Worm (Caenorhabditis elegans) whole organism, L4 larva: Measurements from ENCODE around the gene H04J21.1.

Experiments
- F44E2.7 ChIP-seq: fragments of 200-800 bp; sonication (Bioruptor generic); IDR thresholded peaks from 2 replicates; pipeline ENCODE4 v2.1.2; 2022; ENCODE audit warnings: missing genetic modification characterization, missing compliant biosample characterization
- R02D3.7 ChIP-seq: fragments of 150-350 bp; sonication (generic microtip); optimal IDR thresholded peaks from 3 replicates; lab custom pipeline; 2014; ENCODE audit warnings: missing biosample characterization, missing genetic modification characterization
- T26A8.4 ChIP-seq: fragments of 200-800 bp; sonication (Bioruptor generic); IDR thresholded peaks from 2 replicates; pipeline ENCODE4 v1.3.6; 2022; ENCODE audit warnings: missing genetic modification characterization, missing compliant biosample characterization
- Y75B8A.6 ChIP-seq: fragments of 200-800 bp; sonication (Bioruptor generic); IDR thresholded peaks from 2 replicates; pipeline ENCODE4 v1.3.6; 2022; ENCODE audit warnings: missing genetic modification reagents, missing genetic modification characterization, missing compliant biosample characterization
- ZK337.2 ChIP-seq: fragments of 200-800 bp; sonication (Bioruptor generic); IDR thresholded peaks from 2 replicates; pipeline ENCODE4 v1.3.6; 2022; ENCODE audit warnings: missing genetic modification reagents, missing genetic modification characterization, missing compliant biosample characterization
- aha-1 ChIP-seq: fragments of 150-350 bp; peaks from one replicate; lab custom pipeline; 2014; ENCODE audit warnings: missing biosample characterization, missing genetic modification characterization
- aly-2 ChIP-seq: sonication (generic microtip); optimal IDR thresholded peaks from 2 replicates; lab custom pipeline; 2018; ENCODE audit warnings: missing biosample characterization, missing genetic modification characterization
- arid-1 ChIP-seq: fragments of 200-800 bp; sonication (Bioruptor generic); conservative IDR thresholded peaks from 2 replicates; pipeline ENCODE4 v1.3.6; 2022; ENCODE audit warnings: missing genetic modification reagents, missing genetic modification characterization, missing compliant biosample characterization
- ceh-28 ChIP-seq: fragments of 150-350 bp; optimal IDR thresholded peaks from 2 replicates; lab custom pipeline; 2014; ENCODE audit warnings: missing biosample characterization, missing genetic modification reagents, missing genetic modification characterization
- ceh-44 ChIP-seq: fragments of 200-800 bp; sonication (Bioruptor generic); IDR thresholded peaks from 2 replicates; pipeline ENCODE4 v1.3.6; 2022; ENCODE audit warnings: missing genetic modification reagents, missing genetic modification characterization, missing compliant biosample characterization
- daf-16 ChIP-seq, 3 experiments: sonication (generic microtip); optimal IDR thresholded peaks; 2 replicates each; lab custom pipeline; 2016 to 2017; ENCODE audit warnings: missing genetic modification characterization in 3 of 3, missing genetic modification reagents in 3 of 3, mild to moderate bottlenecking in 2 of 3, missing compliant biosample characterization in 2 of 3, missing biosample characterization in 1 of 3, moderate library complexity in 1 of 3
- dmd-9 ChIP-seq: fragments of 200-800 bp; sonication (Bioruptor generic); IDR thresholded peaks from 2 replicates; pipeline ENCODE4 v1.3.6; 2022; ENCODE audit warnings: missing genetic modification reagents, missing genetic modification characterization, missing compliant biosample characterization
- duxl-1 ChIP-seq: sonication (generic microtip); optimal IDR thresholded peaks from 2 replicates; lab custom pipeline; 2016; ENCODE audit warnings: mild to moderate bottlenecking, missing genetic modification characterization, moderate library complexity, missing compliant biosample characterization; ENCODE audit not compliant: poor library complexity
- egl-27 ChIP-seq: sonication (generic microtip); optimal IDR thresholded peaks from 3 replicates; lab custom pipeline; 2017; ENCODE audit warnings: missing biosample characterization, missing genetic modification reagents, missing genetic modification characterization
- egl-43 ChIP-seq: fragments of 200-800 bp; sonication (Bioruptor generic); IDR thresholded peaks from 2 replicates; pipeline ENCODE4 v1.3.6; 2022; ENCODE audit warnings: missing genetic modification reagents, missing genetic modification characterization, missing compliant biosample characterization
- gei-8 ChIP-seq: fragments of 200-800 bp; sonication (Bioruptor generic); optimal IDR thresholded peaks from 2 replicates; lab custom pipeline; 2018; ENCODE audit warnings: mild to moderate bottlenecking, missing genetic modification characterization, missing compliant biosample characterization
- hlh-11 ChIP-seq: fragments of 200-800 bp; sonication (Bioruptor generic); optimal IDR thresholded peaks from 2 replicates; lab custom pipeline; 2018; ENCODE audit warnings: mild to moderate bottlenecking, missing genetic modification characterization, missing compliant biosample characterization
- hlh-30 ChIP-seq: sonication (generic microtip); optimal IDR thresholded peaks from 2 replicates; lab custom pipeline; 2017; ENCODE audit warnings: antibody characterized with exemption, mild to moderate bottlenecking, missing genetic modification characterization, missing compliant biosample characterization; ENCODE audit not compliant: insufficient read depth
- hmg-1.1 ChIP-seq: fragments of 200-800 bp; sonication (Bioruptor generic); IDR thresholded peaks from 2 replicates; pipeline ENCODE4 v1.3.6; 2022; ENCODE audit warnings: missing genetic modification reagents, missing genetic modification characterization, missing compliant biosample characterization
- jun-1 ChIP-seq: fragments of 150-350 bp; optimal IDR thresholded peaks from 2 replicates; lab custom pipeline; 2014; ENCODE audit warnings: missing biosample characterization, missing genetic modification reagents, missing genetic modification characterization
- lin-1 ChIP-seq: fragments of 200-800 bp; sonication (Bioruptor generic); IDR thresholded peaks from 2 replicates; pipeline ENCODE4 v1.3.6; 2022; ENCODE audit warnings: missing genetic modification reagents, missing genetic modification characterization, missing compliant biosample characterization
- lin-13 ChIP-seq: fragments of 150-350 bp; optimal IDR thresholded peaks from 2 replicates; lab custom pipeline; 2014; ENCODE audit warnings: missing biosample characterization, missing genetic modification reagents, missing genetic modification characterization
- lin-15B ChIP-seq: fragments of 150-350 bp; sonication (generic microtip); optimal IDR thresholded peaks from 3 replicates; lab custom pipeline; 2014; ENCODE audit warnings: missing biosample characterization, missing genetic modification characterization
- lin-29 ChIP-seq: fragments of 200-800 bp; sonication (Bioruptor generic); IDR thresholded peaks from 2 replicates; pipeline ENCODE4 v1.3.6; 2022; ENCODE audit warnings: missing genetic modification reagents, missing genetic modification characterization, missing compliant biosample characterization
- lin-38 ChIP-seq: fragments of 200-800 bp; sonication (Bioruptor generic); IDR thresholded peaks from 2 replicates; pipeline ENCODE4 v1.3.6; 2022; ENCODE audit warnings: missing genetic modification reagents, missing genetic modification characterization, missing compliant biosample characterization
- lsy-2 ChIP-seq, 2 experiments: fragments of 150-350 bp in 1 of 2; sonication (generic microtip) in 1 of 2; optimal IDR thresholded peaks; 2 replicates each; lab custom pipeline; 2014 to 2017; ENCODE audit warnings: missing biosample characterization in 2 of 2, missing genetic modification characterization in 2 of 2
- mdt-29 ChIP-seq: fragments of 200-800 bp; sonication (Bioruptor generic); IDR thresholded peaks from 2 replicates; pipeline ENCODE4 v1.3.6; 2022; ENCODE audit warnings: missing genetic modification reagents, missing genetic modification characterization, missing compliant biosample characterization
- nhr-28 ChIP-seq: fragments of 150-350 bp; optimal IDR thresholded peaks from 2 replicates; lab custom pipeline; 2014; ENCODE audit warnings: missing biosample characterization, missing genetic modification characterization
- nhr-77 ChIP-seq: fragments of 150-350 bp; optimal IDR thresholded peaks from 2 replicates; lab custom pipeline; 2014; ENCODE audit warnings: missing biosample characterization, missing genetic modification characterization
- pha-4 ChIP-seq, 2 experiments: fragments of 150-350 bp in 1 of 2; fragments of 200-800 bp in 1 of 2; sonication (Bioruptor generic) in 1 of 2; IDR thresholded peaks in 1 of 2; optimal IDR thresholded peaks in 1 of 2; 2 replicates each; pipeline versions ENCODE4 v1.3.6 to Lab custom; 2014 to 2022; ENCODE audit warnings: missing genetic modification characterization in 2 of 2, missing genetic modification reagents in 2 of 2, missing biosample characterization in 1 of 2, missing compliant biosample characterization in 1 of 2
- php-3 ChIP-seq: fragments of 200-800 bp; sonication (Bioruptor generic); IDR thresholded peaks from 2 replicates; pipeline ENCODE4 v1.3.6; 2022; ENCODE audit warnings: missing genetic modification reagents, missing genetic modification characterization, missing compliant biosample characterization
- rbr-2 ChIP-seq: sonication (generic microtip); optimal IDR thresholded peaks from 2 replicates; lab custom pipeline; 2016; ENCODE audit warnings: missing genotype, missing genetic modification characterization, missing compliant biosample characterization
- saeg-2 ChIP-seq: fragments of 200-800 bp; sonication (Bioruptor generic); IDR thresholded peaks from 2 replicates; pipeline ENCODE4 v1.3.6; 2022; ENCODE audit warnings: missing genetic modification reagents, missing genetic modification characterization, missing compliant biosample characterization
- sdz-12 ChIP-seq: fragments of 200-800 bp; sonication (Bioruptor generic); optimal IDR thresholded peaks from 2 replicates; lab custom pipeline; 2018; ENCODE audit warnings: mild to moderate bottlenecking, missing genetic modification characterization, missing compliant biosample characterization
- snpc-1.2 ChIP-seq: fragments of 200-800 bp; sonication (Bioruptor generic); IDR thresholded peaks from 2 replicates; pipeline ENCODE4 v1.3.6; 2022; ENCODE audit warnings: missing genetic modification reagents, missing genetic modification characterization, missing compliant biosample characterization
- snpc-4 ChIP-seq: fragments of 150-350 bp; optimal IDR thresholded peaks from 2 replicates; lab custom pipeline; 2014; ENCODE audit warnings: missing biosample characterization, missing genetic modification characterization
- unc-130 ChIP-seq: sonication (generic microtip); optimal IDR thresholded peaks from 2 replicates; lab custom pipeline; 2016; ENCODE audit warnings: missing genetic modification reagents, missing genetic modification characterization, missing compliant biosample characterization
- zag-1 ChIP-seq: fragments of 150-350 bp; optimal IDR thresholded peaks from 2 replicates; lab custom pipeline; 2014; ENCODE audit warnings: missing biosample characterization, missing genetic modification characterization
- zfp-2 ChIP-seq: sonication (generic microtip); optimal IDR thresholded peaks from 2 replicates; lab custom pipeline; 2016; ENCODE audit warnings: mild to moderate bottlenecking, missing genetic modification characterization, missing compliant biosample characterization
- zfp-3 ChIP-seq: fragments of 200-800 bp; sonication (Bioruptor generic); conservative IDR thresholded peaks from 2 replicates; pipeline ENCODE4 v1.3.6; 2022; ENCODE audit warnings: missing genetic modification reagents, missing genetic modification characterization, missing compliant biosample characterization
- zip-11 ChIP-seq: fragments of 200-800 bp; sonication (Bioruptor generic); IDR thresholded peaks from 2 replicates; pipeline ENCODE4 v1.3.6; 2022; ENCODE audit warnings: missing genetic modification characterization, missing compliant biosample characterization
- zip-2 ChIP-seq: fragments of 150-350 bp; optimal IDR thresholded peaks from 2 replicates; lab custom pipeline; 2014; ENCODE audit warnings: missing biosample characterization, missing genetic modification characterization
- ztf-11 ChIP-seq: fragments of 150-350 bp; optimal IDR thresholded peaks from 2 replicates; lab custom pipeline; 2014; ENCODE audit warnings: missing biosample characterization, missing genetic modification characterization
- ztf-7 ChIP-seq: fragments of 150-350 bp; optimal IDR thresholded peaks from 2 replicates; lab custom pipeline; 2014; ENCODE audit warnings: missing biosample characterization, missing genetic modification characterization

The H04J21.1 gene

DNA sequence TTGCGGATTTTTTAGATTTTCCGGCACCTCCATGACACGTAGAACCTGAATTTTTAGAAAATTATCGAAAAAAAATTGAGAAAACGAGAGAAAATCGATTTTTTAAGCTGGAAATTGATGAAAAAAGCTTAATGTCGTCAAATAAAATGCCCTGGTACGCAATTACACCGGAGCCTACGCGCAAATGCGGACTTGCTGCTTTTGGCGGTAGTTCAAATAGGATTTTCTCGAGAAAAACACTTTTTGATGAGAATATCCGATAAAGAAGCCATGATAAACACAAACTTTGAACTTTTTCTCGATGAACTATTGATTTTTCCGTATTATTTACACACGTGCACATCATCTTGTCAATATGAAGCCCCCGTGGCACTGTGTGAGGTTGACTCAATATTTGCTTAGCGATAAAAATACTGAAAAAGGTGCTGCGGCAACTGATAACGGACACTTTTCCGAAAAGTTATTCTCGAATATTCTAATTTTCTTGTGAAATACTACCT, 46.4 kb upstream of the H04J21.1 start, which contains the start of the genes W04B5.5 and W04B5.3 (continued):
- 0 out of 2 replicates have a peak, but pooled peaks have one; percentile 34 for TF ChIP-seq php-3
- no peak for TF ChIP-seq zfp-2 (tag; lab: Kevin White, UChicago)
- TF ChIP-seq dmd-9 (GFP tag; lab: Robert Waterston, UW): no peak
- TF ChIP-seq lin-1 (GFP tag; lab: Robert Waterston, UW): no peak
- TF ChIP-seq mdt-29 (GFP tag; lab: Robert Waterston, UW): 0 out of 2 replicates have a peak, but pooled peaks have one; percentile 14
- peak; percentile 41 for TF ChIP-seq hlh-30
- TF ChIP-seq sdz-12 (GFP tag; lab: Kevin White, UChicago): no peak
- TF ChIP-seq lin-13 (GFP tag; lab: Kevin White, UChicago): peak; percentile 34
- TF ChIP-seq unc-130: no peak
- TF ChIP-seq aha-1: peak; percentile 62
- TF ChIP-seq nhr-77: no peak
- TF ChIP-seq egl-43 (GFP tag; lab: Robert Waterston, UW): no peak
- TF ChIP-seq egl-27 (tag; lab: Kevin White, UChicago): no peak
- TF ChIP-seq lsy-2 (tag; optimal IDR thresholded peaks at IDR 0.05; lab: Kevin White, UChicago): peak in 1 of 2 experiments; percentile 62
- no peak for TF ChIP-seq ztf-11 (tag; lab: Kevin White, UChicago)
- no peak for TF ChIP-seq snpc-4 (tag; lab: Kevin White, UChicago)
- no peak for TF ChIP-seq arid-1 (GFP tag; lab: Robert Waterston, UW)
- TF ChIP-seq zip-2: no peak
- no peak for TF ChIP-seq jun-1 (tag; lab: Kevin White, UChicago)
- no peak for TF ChIP-seq Y75B8A.6 (GFP tag; lab: Robert Waterston, UW)
- peak; percentile 38 for TF ChIP-seq duxl-1 (tag; lab: Kevin White, UChicago)
- TF ChIP-seq lin-29: no peak

DNA sequence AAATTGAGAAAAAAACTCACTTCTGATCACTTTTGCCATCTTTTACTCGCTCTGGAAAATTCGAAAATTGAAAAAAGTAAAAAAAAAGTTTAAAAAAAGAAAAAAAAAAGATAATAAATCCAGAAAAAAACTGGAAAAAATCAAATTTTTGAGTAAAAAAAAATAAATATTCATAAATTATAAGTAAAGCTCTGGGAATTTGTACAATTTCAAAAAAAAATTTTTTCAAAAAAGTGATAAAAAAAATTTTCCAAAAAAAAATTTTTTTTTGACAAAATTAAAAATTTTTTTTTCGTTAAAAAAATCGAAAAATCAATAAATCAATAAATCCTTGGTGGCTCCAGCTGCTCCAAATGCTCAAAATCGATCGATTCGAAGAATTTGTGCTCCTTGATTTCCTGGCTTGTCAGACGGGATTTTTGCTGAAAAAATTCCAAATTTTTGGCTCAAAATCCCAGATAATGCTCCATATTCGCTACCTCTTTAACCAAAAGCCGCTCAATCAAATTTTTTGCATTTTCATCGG, 39.2 kb upstream of the H04J21.1 start, which contains the start of gene mrpl-30:
Gene mrpl-30 (minus strand): TSS at position 51 of the 526 bp plus-strand sequence.
- no peak for TF ChIP-seq gei-8 (GFP tag; lab: Kevin White, UChicago)
- no peak for TF ChIP-seq lin-1 (GFP tag; lab: Robert Waterston, UW)
- no peak for TF ChIP-seq saeg-2 (GFP tag; lab: Robert Waterston, UW)
- TF ChIP-seq ceh-28 (tag; lab: Kevin White, UChicago): peak; percentile 93
- TF ChIP-seq pha-4 (GFP tag; IDR thresholded peaks at IDR 0.05; lab: Robert Waterston, UW): no peak
- TF ChIP-seq pha-4 (tag; optimal IDR thresholded peaks at IDR 0.05; lab: Kevin White, UChicago): no peak
- TF ChIP-seq lin-15B (tag; lab: Kevin White, UChicago): no peak
- TF ChIP-seq zag-1: no peak
- TF ChIP-seq nhr-77: no peak
- TF ChIP-seq, all 104 proteins: peak for 1

DNA sequence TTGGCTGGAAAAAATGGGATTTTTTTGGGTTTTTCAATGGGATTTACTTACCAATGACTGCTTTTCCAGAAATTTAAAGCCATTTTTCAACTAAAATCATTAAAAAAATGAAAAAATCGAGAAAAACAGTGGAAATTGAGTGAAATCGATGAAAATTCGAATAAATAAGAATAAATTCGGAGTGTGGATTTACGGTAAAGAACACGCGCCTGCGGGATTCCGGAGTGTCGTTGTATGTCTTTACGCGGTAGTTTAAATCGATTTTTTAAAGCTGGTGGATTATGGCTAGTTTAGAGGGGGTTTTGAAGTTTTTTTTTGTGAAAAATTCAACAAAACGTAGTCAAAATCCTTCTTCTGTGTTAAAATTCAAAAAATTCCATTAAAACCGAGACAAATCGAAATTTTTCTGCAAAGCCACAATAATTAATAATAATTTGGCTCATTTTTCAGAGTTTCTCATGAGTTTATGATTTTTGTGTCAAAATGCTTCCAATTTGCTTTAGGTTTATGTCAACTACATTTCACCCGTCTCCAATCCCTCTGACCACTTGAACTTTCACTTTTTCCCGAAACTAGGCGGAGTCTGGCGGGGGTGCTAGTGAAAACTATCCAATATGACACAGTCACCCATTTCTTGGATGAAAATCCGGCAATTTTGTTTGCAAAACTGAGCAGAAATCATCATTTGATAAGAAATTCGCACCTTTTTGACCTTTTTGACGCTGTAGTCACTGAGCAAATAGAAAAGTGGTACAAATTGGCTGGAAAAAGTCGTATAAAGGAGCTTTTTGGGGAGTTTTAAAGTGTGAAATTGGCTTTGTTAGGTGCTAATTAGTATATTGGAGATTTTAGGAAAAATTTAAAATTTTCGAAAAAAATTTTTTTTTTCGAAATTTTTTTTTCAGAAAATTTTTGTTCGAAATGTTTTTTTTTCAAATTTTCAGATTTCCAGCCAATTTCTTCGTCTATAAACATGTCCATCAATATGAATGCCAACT, 29.7 kb upstream of the H04J21.1 start, which contains the start of the genes cic-1 and strm-1:
Gene cic-1 (minus strand): TSS at position 96 of the 998 bp plus-strand sequence.
Gene strm-1 (plus strand): TSS at position 945 of the 998 bp plus-strand sequence.
- peak; percentile 51 for TF ChIP-seq lin-38 (GFP tag; lab: Robert Waterston, UW)
- no peak for TF ChIP-seq zip-2
- no peak for TF ChIP-seq ZK337.2
- peak; percentile 93 for TF ChIP-seq aha-1
- TF ChIP-seq ceh-44 (GFP tag; lab: Robert Waterston, UW): no peak
- no peak for TF ChIP-seq php-3
- TF ChIP-seq zip-11 (GFP tag; lab: Robert Waterston, UW): no peak
- no peak for TF ChIP-seq Y75B8A.6 (GFP tag; lab: Robert Waterston, UW)
- TF ChIP-seq duxl-1 (tag; lab: Kevin White, UChicago): no peak
- TF ChIP-seq snpc-1.2 (GFP tag; lab: Robert Waterston, UW): no peak
- no peak for TF ChIP-seq hlh-11 (tag; lab: Kevin White, UChicago)
- no peak for TF ChIP-seq hmg-1.1
- TF ChIP-seq rbr-2: no peak
- TF ChIP-seq R02D3.7 (tag; lab: Kevin White, UChicago): peak; percentile 74
- no peak for TF ChIP-seq aly-2
- no peak for TF ChIP-seq ztf-7 (tag; lab: Kevin White, UChicago)
- TF ChIP-seq zfp-3: no peak
- TF ChIP-seq T26A8.4 (GFP tag; lab: Robert Waterston, UW): no peak
- TF ChIP-seq F44E2.7 (GFP tag; lab: Robert Waterston, UW): no peak
- TF ChIP-seq nhr-28 (tag; lab: Kevin White, UChicago): no peak
- no peak for TF ChIP-seq daf-16 (GFP tag; optimal IDR thresholded peaks at IDR 0.05; lab: Kevin White, UChicago)
- peak; percentile 25 for TF ChIP-seq daf-16 (tag; optimal IDR thresholded peaks at IDR 0.05; lab: Kevin White, UChicago)
- TF ChIP-seq lin-13 (GFP tag; lab: Kevin White, UChicago): no peak
